Worm (Caenorhabditis elegans) whole organism, L3 larva: ENCODE results near the gene C50E3.9.

Experiments
- fkh-10 ChIP-seq: sonication (generic microtip); optimal IDR thresholded peaks from 2 replicates; lab custom pipeline; 2017; ENCODE audit warnings: missing biosample characterization, missing genetic modification reagents, missing genetic modification characterization
- jun-1 ChIP-seq: fragments of 150-350 bp; optimal IDR thresholded peaks from 2 replicates; lab custom pipeline; 2014; ENCODE audit warnings: missing biosample characterization, missing genetic modification reagents, missing genetic modification characterization
- lin-39 ChIP-seq: fragments of 150-350 bp; optimal IDR thresholded peaks from 2 replicates; lab custom pipeline; 2018; ENCODE audit warnings: missing biosample characterization, missing genetic modification reagents, missing genetic modification characterization
- nhr-43 ChIP-seq: sonication (generic microtip); optimal IDR thresholded peaks from 2 replicates; lab custom pipeline; 2016; ENCODE audit warnings: mild to moderate bottlenecking, missing genetic modification characterization, missing compliant biosample characterization; ENCODE audit not compliant: poor library complexity, severe bottlenecking
- nhr-77 ChIP-seq: fragments of 150-350 bp; optimal IDR thresholded peaks from 2 replicates; lab custom pipeline; 2014; ENCODE audit warnings: missing biosample characterization, missing genetic modification characterization

DNA sequence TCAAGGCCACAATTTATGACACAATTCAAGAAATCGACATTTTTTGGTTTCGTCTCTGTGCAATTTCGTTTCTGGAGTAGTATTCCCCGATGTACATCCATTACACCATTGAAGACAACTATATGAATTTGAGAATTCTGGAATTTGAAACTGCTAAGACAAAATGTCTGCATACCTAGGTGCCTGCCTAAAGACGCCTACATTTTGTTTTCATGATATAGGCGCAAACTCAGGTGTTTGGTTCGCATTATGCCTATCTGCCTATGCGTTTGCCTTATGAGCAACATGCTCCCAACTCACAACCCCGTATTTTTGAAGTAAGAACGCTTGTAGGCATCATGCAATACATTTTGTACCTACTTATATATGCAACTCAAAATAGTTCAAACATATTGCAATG, 29.1 kb downstream of the C50E3.9 start, which contains the start of gene F19F10.14:
- TF ChIP-seq jun-1 (tag; lab: Kevin White, UChicago), result no peak
- no peak for TF ChIP-seq lin-39 (tag; lab: Kevin White, UChicago)
- no peak for TF ChIP-seq nhr-77 (tag; lab: Kevin White, UChicago)
- TF ChIP-seq nhr-43 (tag; lab: Kevin White, UChicago), result no peak
- TF ChIP-seq fkh-10, result no peak
